Worm (Caenorhabditis elegans): ENCODE results near the gene F42A9.9.

F42A9.9 gene

ce11 chrIV:8638761-8639160 is at the start of gene F42A9.9:
Gene F42A9.9 (minus strand): TSS chrIV:8638861.
- TF ChIP-seq mml-1 (tag; optimal IDR thresholded peaks at IDR 0.05): no peak
- TF ChIP-seq ceh-9 (tag; optimal IDR thresholded peaks at IDR 0.05): no peak
- TF ChIP-seq elt-1 (tag; optimal IDR thresholded peaks at IDR 0.05): no peak
- no peak for TF ChIP-seq ama-1 (optimal IDR thresholded peaks at IDR 0.05)
- no peak for TF ChIP-seq egl-5 (tag; optimal IDR thresholded peaks at IDR 0.05)
- no peak for TF ChIP-seq ZK546.5 (tag; optimal IDR thresholded peaks at IDR 0.05)
- TF ChIP-seq elt-3 (tag; optimal IDR thresholded peaks at IDR 0.05): no peak
- no peak for TF ChIP-seq jun-1 (tag; optimal IDR thresholded peaks at IDR 0.05)
- no peak for TF ChIP-seq unc-39 (tag; optimal IDR thresholded peaks at IDR 0.05)
- no peak for TF ChIP-seq ceh-28 (tag; optimal IDR thresholded peaks at IDR 0.05)
- no peak for TF ChIP-seq ceh-82 (tag; optimal IDR thresholded peaks at IDR 0.05)
- no peak for TF ChIP-seq fkh-2 (tag; optimal IDR thresholded peaks at IDR 0.05)
- no peak for TF ChIP-seq egl-27 (tag; optimal IDR thresholded peaks at IDR 0.05)
- no peak for TF ChIP-seq nhr-43 (tag; optimal IDR thresholded peaks at IDR 0.05; ENCODE audit: poor library complexity, severe bottlenecking)

- TF ChIP-seq elt-1 (tag; optimal IDR thresholded peaks at IDR 0.05): no peak
- peak; percentile 23 for TF ChIP-seq ceh-82 (tag; optimal IDR thresholded peaks at IDR 0.05)
- TF ChIP-seq nhr-237 (tag; optimal IDR thresholded peaks at IDR 0.05): no peak
- peak; percentile 79 for TF ChIP-seq nhr-43 (tag; optimal IDR thresholded peaks at IDR 0.05; ENCODE audit: poor library complexity, severe bottlenecking)
- no peak for TF ChIP-seq fkh-10 (GFP tag; optimal IDR thresholded peaks at IDR 0.05)
- peak; percentile 89 for TF ChIP-seq lin-15B (tag; optimal IDR thresholded peaks at IDR 0.05)
- no peak for TF ChIP-seq nhr-28 (tag; optimal IDR thresholded peaks at IDR 0.05)
- TF ChIP-seq nhr-25 (tag; optimal IDR thresholded peaks at IDR 0.05): peak; percentile 81
- peak; percentile 76 for TF ChIP-seq R02D3.7 (tag; optimal IDR thresholded peaks at IDR 0.05)
- peak; percentile 49 for TF ChIP-seq tbx-2 (tag; optimal IDR thresholded peaks at IDR 0.05)
- TF ChIP-seq ceh-28 (tag; optimal IDR thresholded peaks at IDR 0.05): peak; percentile 78
- TF ChIP-seq nhr-12 (tag; optimal IDR thresholded peaks at IDR 0.05): no peak
- peak; percentile 19 for TF ChIP-seq lin-39 (tag; optimal IDR thresholded peaks at IDR 0.05)
- no peak for TF ChIP-seq unc-62 (GFP tag; optimal IDR thresholded peaks at IDR 0.05)
- TF ChIP-seq zag-1 (tag; optimal IDR thresholded peaks at IDR 0.05): no peak
- TF ChIP-seq ceh-16 (tag; optimal IDR thresholded peaks at IDR 0.05): no peak
- peak; percentile 95 for TF ChIP-seq nhr-23 (tag; optimal IDR thresholded peaks at IDR 0.05)
- no peak for TF ChIP-seq fos-1 (tag; optimal IDR thresholded peaks at IDR 0.05)
- TF ChIP-seq sea-2 (GFP tag; optimal IDR thresholded peaks at IDR 0.05): no peak
- TF ChIP-seq skn-1 (tag; optimal IDR thresholded peaks at IDR 0.05): peak; percentile 83
- TF ChIP-seq nhr-67 (tag; optimal IDR thresholded peaks at IDR 0.05): no peak
- no peak for TF ChIP-seq fkh-2 (tag; optimal IDR thresholded peaks at IDR 0.05)
- TF ChIP-seq ztf-11 (tag; optimal IDR thresholded peaks at IDR 0.05): no peak
- TF ChIP-seq lsy-12 (tag; optimal IDR thresholded peaks at IDR 0.05): peak; percentile 64
- no peak for TF ChIP-seq mml-1 (tag; optimal IDR thresholded peaks at IDR 0.05)
- peak; percentile 71 for TF ChIP-seq ama-1 (optimal IDR thresholded peaks at IDR 0.05)
- no peak for TF ChIP-seq egl-27 (tag; optimal IDR thresholded peaks at IDR 0.05)
- peak; percentile 8 for TF ChIP-seq mdl-1 (tag; optimal IDR thresholded peaks at IDR 0.05)
- no peak for TF ChIP-seq unc-39 (tag; optimal IDR thresholded peaks at IDR 0.05)
- peak; percentile 39 for TF ChIP-seq nhr-77 (tag; optimal IDR thresholded peaks at IDR 0.05)
- peak; percentile 76 for TF ChIP-seq jun-1 (tag; optimal IDR thresholded peaks at IDR 0.05)
- TF ChIP-seq ceh-9 (tag; optimal IDR thresholded peaks at IDR 0.05): no peak
- no peak for TF ChIP-seq elt-3 (tag; optimal IDR thresholded peaks at IDR 0.05)
- TF ChIP-seq ztf-4 (tag; optimal IDR thresholded peaks at IDR 0.05): no peak
- no peak for TF ChIP-seq daf-12 (tag; optimal IDR thresholded peaks at IDR 0.05)
- peak; percentile 42 for TF ChIP-seq elt-2 (tag; optimal IDR thresholded peaks at IDR 0.05)
- peak; percentile 77 for TF ChIP-seq snpc-4 (tag; optimal IDR thresholded peaks at IDR 0.05)
- TF ChIP-seq eor-1 (tag; optimal IDR thresholded peaks at IDR 0.05): no peak
- no peak for TF ChIP-seq aly-2 (tag; optimal IDR thresholded peaks at IDR 0.05)
- no peak for TF ChIP-seq egl-5 (tag; optimal IDR thresholded peaks at IDR 0.05)
- peak; percentile 84 for TF ChIP-seq nfya-1 (tag; optimal IDR thresholded peaks at IDR 0.05; ENCODE audit: insufficient read depth)
- peak; percentile 38 for TF ChIP-seq nhr-11 (tag; optimal IDR thresholded peaks at IDR 0.05)
- peak; percentile 92 for TF ChIP-seq pha-4 (tag; optimal IDR thresholded peaks at IDR 0.05)
- TF ChIP-seq pqm-1 (tag; optimal IDR thresholded peaks at IDR 0.05): peak; percentile 62
- TF ChIP-seq nhr-76 (tag; optimal IDR thresholded peaks at IDR 0.05): no peak
- peak; percentile 84 for TF ChIP-seq hmg-11 (tag; optimal IDR thresholded peaks at IDR 0.05)
- no peak for TF ChIP-seq ZK546.5 (tag; optimal IDR thresholded peaks at IDR 0.05)
Measured at ce11 chrIV:8687605-8688191, 49.0 kb upstream of the F42A9.9 start, which contains the start of gene snrp-3. Gene snrp-3 (minus strand): TSS chrIV:8687810.
